Worm (Caenorhabditis elegans): ENCODE data around the gene T05G5.4.
A peak's percentile ranks its signal among the peaks of the same experiment; 100 is the strongest.

Gene T05G5.4

DNA sequence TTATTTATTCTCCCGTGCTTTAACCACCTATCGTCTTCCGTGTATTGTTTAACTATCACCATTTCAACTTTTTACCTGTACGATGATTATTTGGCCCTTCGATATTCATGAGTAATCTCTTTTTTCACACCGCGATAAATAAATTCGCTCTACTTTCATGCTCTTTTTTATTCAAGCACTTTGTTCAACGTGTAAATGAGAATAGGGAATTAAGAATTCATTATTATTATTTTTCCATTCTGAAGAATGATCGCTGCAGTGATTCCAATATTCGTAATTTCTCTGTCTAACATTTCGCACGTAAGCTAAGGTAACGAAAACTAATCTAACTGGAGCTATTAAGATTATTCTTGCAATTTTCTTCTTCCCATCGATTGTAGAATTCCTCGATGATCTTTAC lies at the start of gene T05G5.4:
Gene T05G5.4, plus strand, starts transcription at position 241 of the 400 bp plus-strand sequence.
- TF ChIP-seq ama-1 (optimal IDR thresholded peaks at IDR 0.05), result no peak
- TF ChIP-seq pes-1 (GFP tag; IDR thresholded peaks at IDR 0.05), result no peak
- TF ChIP-seq tra-4 (tag; optimal IDR thresholded peaks at IDR 0.05), result no peak
- TF ChIP-seq F13C5.2 (tag; optimal IDR thresholded peaks at IDR 0.05), result no peak
- TF ChIP-seq aly-1 (tag; optimal IDR thresholded peaks at IDR 0.05), result no peak
- no peak for TF ChIP-seq hnd-1 (tag; optimal IDR thresholded peaks at IDR 0.05)
- no peak for TF ChIP-seq sea-1 (GFP tag; conservative IDR thresholded peaks at IDR 0.05)
- TF ChIP-seq ets-7 (tag; optimal IDR thresholded peaks at IDR 0.05), result no peak
- no peak for TF ChIP-seq hmg-4 (GFP tag; optimal IDR thresholded peaks at IDR 0.05)
- TF ChIP-seq hmbx-1 (tag; optimal IDR thresholded peaks at IDR 0.05), result no peak
- no peak for TF ChIP-seq flt-1 (GFP tag; IDR thresholded peaks at IDR 0.05)
- no peak for TF ChIP-seq ceh-13 (GFP tag; optimal IDR thresholded peaks at IDR 0.05)

- TF ChIP-seq hnd-1 (tag; optimal IDR thresholded peaks at IDR 0.05) (no peak), ets-7 (tag; optimal IDR thresholded peaks at IDR 0.05) (no peak), hmbx-1 (tag; optimal IDR thresholded peaks at IDR 0.05) (no peak), flt-1 (GFP tag; IDR thresholded peaks at IDR 0.05) (no peak), hmg-4 (GFP tag; optimal IDR thresholded peaks at IDR 0.05) (no peak), tra-4 (tag; optimal IDR thresholded peaks at IDR 0.05) (no peak), scrt-1 (GFP tag; IDR thresholded peaks at IDR 0.05) (no peak), ceh-36 (tag; optimal IDR thresholded peaks at IDR 0.05) (no peak), B0310.2 (tag; optimal IDR thresholded peaks at IDR 0.05) (no peak), ama-1 (optimal IDR thresholded peaks at IDR 0.05) (no peak), aly-1 (tag; optimal IDR thresholded peaks at IDR 0.05) (no peak), pes-1 (GFP tag; IDR thresholded peaks at IDR 0.05) (no peak), sea-1 (GFP tag; conservative IDR thresholded peaks at IDR 0.05) (no peak), tbx-11 (GFP tag; IDR thresholded peaks at IDR 0.05) (no peak), F13C5.2 (tag; optimal IDR thresholded peaks at IDR 0.05) (no peak), tbx-37 (GFP tag; conservative IDR thresholded peaks at IDR 0.05) (no peak)
Observed at ce11 chrIII:9699576-9699975, 49.2 kb upstream of the T05G5.4 start, which contains the start of gene tlk-1. TSS of gene tlk-1 (plus strand) at chrIII:9699876.

DNA sequence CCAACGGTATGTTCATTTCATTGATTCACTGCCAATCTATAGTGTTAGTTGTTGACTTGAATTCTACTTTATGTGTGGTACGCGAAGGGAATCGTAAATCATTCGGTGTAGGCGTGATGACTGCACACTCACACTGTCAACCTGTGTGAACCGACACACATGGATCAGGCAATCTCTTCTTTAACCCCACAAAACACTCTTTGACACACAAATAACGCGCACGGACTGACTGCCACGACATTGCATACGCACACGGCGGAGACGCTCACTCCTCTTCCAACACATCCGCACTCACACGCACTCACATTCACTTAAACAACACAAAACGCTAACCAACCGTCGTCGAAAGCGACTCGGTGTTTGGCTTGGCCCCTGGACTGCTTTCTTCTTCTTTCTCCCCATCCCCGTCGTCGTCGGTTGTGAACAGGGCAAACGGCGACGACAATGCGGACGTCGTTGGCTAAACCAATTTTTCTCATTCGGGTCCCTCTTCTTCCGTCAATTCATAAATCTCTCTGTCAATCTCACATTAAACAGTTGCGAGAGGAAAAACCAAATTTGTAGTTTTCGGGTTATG lies 48.5 kb upstream of the T05G5.4 start:
- TF ChIP-seq scrt-1 (GFP tag; IDR thresholded peaks at IDR 0.05) (no peak), F13C5.2 (tag; optimal IDR thresholded peaks at IDR 0.05) (no peak), tbx-11 (GFP tag; IDR thresholded peaks at IDR 0.05) (no peak), ets-7 (tag; optimal IDR thresholded peaks at IDR 0.05) (peak; percentile 7), aly-1 (tag; optimal IDR thresholded peaks at IDR 0.05) (no peak), flt-1 (GFP tag; IDR thresholded peaks at IDR 0.05) (no peak), sea-1 (GFP tag; conservative IDR thresholded peaks at IDR 0.05) (0 out of 2 replicates have a peak, but pooled peaks have one; percentile 25), tra-4 (tag; optimal IDR thresholded peaks at IDR 0.05) (no peak), hmg-4 (GFP tag; optimal IDR thresholded peaks at IDR 0.05) (peak; percentile 59), B0310.2 (tag; optimal IDR thresholded peaks at IDR 0.05) (no peak)

- TF ChIP-seq tbx-37 (GFP tag; conservative IDR thresholded peaks at IDR 0.05) (no peak), aly-1 (tag; optimal IDR thresholded peaks at IDR 0.05) (no peak), sea-1 (GFP tag; conservative IDR thresholded peaks at IDR 0.05) (no peak), ets-7 (tag; optimal IDR thresholded peaks at IDR 0.05) (no peak)
Observed at ce11 chrIII:9701798-9702197, 46.9 kb upstream of the T05G5.4 start.

DNA sequence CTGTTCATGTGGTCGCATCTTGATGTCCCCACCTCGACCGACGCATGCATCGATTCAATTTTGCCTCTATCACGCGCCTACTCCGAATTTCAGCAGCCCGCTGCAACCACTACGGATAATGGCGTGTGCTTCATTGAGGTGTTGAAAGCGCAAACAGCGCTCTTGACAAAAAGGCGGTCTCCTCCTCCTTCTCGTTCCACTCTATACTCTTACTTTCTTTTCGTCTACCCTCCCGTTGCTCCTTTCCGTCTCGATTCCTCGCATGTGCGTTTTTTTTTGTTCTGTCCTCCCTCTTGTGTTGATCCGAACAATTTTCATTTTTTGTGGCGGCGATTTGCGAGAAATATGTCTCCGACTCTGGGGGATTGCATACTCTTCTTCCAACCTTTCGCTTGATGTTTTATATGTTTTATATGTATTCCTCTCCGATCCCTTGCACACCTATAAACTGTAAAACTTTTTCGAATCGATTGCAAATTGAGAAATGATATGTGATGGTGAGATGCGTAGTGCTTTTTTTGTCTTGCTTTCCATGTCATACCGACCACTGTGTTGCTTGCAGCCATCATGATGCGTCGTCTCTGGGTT lies 46.0 kb upstream of the T05G5.4 start:
- no peak for TF ChIP-seq tbx-11 (GFP tag; IDR thresholded peaks at IDR 0.05)
- TF ChIP-seq hnd-1 (tag; optimal IDR thresholded peaks at IDR 0.05), result no peak
- TF ChIP-seq ama-1 (optimal IDR thresholded peaks at IDR 0.05), result peak; percentile 58
- TF ChIP-seq aly-1 (tag; optimal IDR thresholded peaks at IDR 0.05), result no peak
- no peak for TF ChIP-seq scrt-1 (GFP tag; IDR thresholded peaks at IDR 0.05)
- TF ChIP-seq ets-7 (tag; optimal IDR thresholded peaks at IDR 0.05), result no peak
- TF ChIP-seq sea-1 (GFP tag; conservative IDR thresholded peaks at IDR 0.05), result no peak
- no peak for TF ChIP-seq ceh-36 (tag; optimal IDR thresholded peaks at IDR 0.05)

- TF ChIP-seq tbx-37 (GFP tag; conservative IDR thresholded peaks at IDR 0.05) (no peak), F13C5.2 (tag; optimal IDR thresholded peaks at IDR 0.05) (no peak), aly-1 (tag; optimal IDR thresholded peaks at IDR 0.05) (no peak), tbx-11 (GFP tag; IDR thresholded peaks at IDR 0.05) (peak; percentile 34; the same call in 1 of the 2 replicates), ceh-36 (tag; optimal IDR thresholded peaks at IDR 0.05) (peak; percentile 32), pes-1 (GFP tag; IDR thresholded peaks at IDR 0.05) (no peak), hmg-4 (GFP tag; optimal IDR thresholded peaks at IDR 0.05) (no peak), scrt-1 (GFP tag; IDR thresholded peaks at IDR 0.05) (0 out of 2 replicates have a peak, but pooled peaks have one; percentile 68), sea-1 (GFP tag; conservative IDR thresholded peaks at IDR 0.05) (no peak), flt-1 (GFP tag; IDR thresholded peaks at IDR 0.05) (no peak)
Observed at ce11 chrIII:9703747-9704605, 44.8 kb upstream of the T05G5.4 start.

DNA sequence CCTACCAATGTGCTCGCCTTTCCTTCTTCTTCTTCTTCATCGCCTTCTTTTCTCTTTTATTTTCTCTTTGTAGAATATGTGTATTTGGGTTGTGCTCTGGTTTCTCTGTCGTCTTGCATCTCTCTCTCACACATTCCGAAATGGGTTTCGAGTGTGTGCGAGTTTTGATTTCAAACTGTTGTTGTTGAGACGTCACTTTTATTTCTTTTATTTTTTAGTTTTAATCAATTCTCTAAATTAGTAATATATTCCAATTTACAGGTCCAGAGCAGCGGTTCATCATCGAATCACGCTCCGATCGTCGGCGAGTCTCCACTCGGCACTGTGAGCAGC lies 44.2 kb upstream of the T05G5.4 start:
- no peak for TF ChIP-seq hnd-1 (tag; optimal IDR thresholded peaks at IDR 0.05)
- no peak for TF ChIP-seq tbx-37 (GFP tag; conservative IDR thresholded peaks at IDR 0.05)
- TF ChIP-seq sea-1 (GFP tag; conservative IDR thresholded peaks at IDR 0.05), result no peak

Measured in whole organism, early embryonic.